Worm (Caenorhabditis elegans): ENCODE results near the gene W04G3.7.

DNA sequence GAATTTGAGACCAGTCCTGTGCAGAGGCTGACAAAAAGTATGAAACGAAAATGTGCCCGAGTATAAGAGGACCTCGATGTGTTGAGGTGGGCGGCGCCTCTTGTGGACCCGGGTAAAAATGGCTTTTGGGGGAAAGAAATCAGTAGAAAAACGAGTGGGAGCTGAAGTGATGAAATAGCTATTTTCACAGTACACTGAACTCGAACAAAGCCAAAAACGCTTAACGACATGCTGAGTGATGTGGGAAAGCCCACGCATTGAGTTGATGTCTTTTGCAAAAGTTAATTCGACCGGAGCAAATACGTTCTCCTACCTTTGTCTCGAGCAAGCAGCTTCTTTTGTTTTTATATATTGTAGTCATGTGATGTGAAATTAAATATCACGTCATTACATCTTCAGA is 31.7 kb upstream of the W04G3.7 start, which contains the start of gene nlp-66:
- TF ChIP-seq unc-55 (GFP tag; optimal IDR thresholded peaks at IDR 0.05): no peak
- no peak for TF ChIP-seq hlh-15 (tag; optimal IDR thresholded peaks at IDR 0.05)
- no peak for TF ChIP-seq pha-4 (tag; optimal IDR thresholded peaks at IDR 0.05)

All from whole organism, late embryonic.